Worm (Caenorhabditis elegans) whole organism, L3 larva: Measurements from ENCODE around the gene Y45G5AM.6.

Experiments used
- aly-2 ChIP-seq: fragments of 150-350 bp; optimal IDR thresholded peaks from 2 replicates; lab custom pipeline; 2014; ENCODE audit warnings: missing biosample characterization, missing genetic modification characterization
- ceh-28 ChIP-seq: fragments of 150-350 bp; optimal IDR thresholded peaks from 2 replicates; lab custom pipeline; 2014; ENCODE audit warnings: missing biosample characterization, missing genetic modification reagents, missing genetic modification characterization
- daf-12 ChIP-seq: fragments of 150-350 bp; optimal IDR thresholded peaks from 2 replicates; lab custom pipeline; 2014; ENCODE audit warnings: missing biosample characterization, missing genetic modification reagents, missing genetic modification characterization
- eor-1 ChIP-seq, 2 experiments: fragments of 150-350 bp; optimal IDR thresholded peaks; 2 replicates each; lab custom pipeline; 2014 to 2018; ENCODE audit warnings: missing biosample characterization in 2 of 2, missing genetic modification characterization in 2 of 2
- fkh-10 ChIP-seq: sonication (generic microtip); optimal IDR thresholded peaks from 2 replicates; lab custom pipeline; 2017; ENCODE audit warnings: missing biosample characterization, missing genetic modification reagents, missing genetic modification characterization
- lin-39 ChIP-seq: fragments of 150-350 bp; optimal IDR thresholded peaks from 2 replicates; lab custom pipeline; 2018; ENCODE audit warnings: missing biosample characterization, missing genetic modification reagents, missing genetic modification characterization
- nfya-1 ChIP-seq: sonication (generic microtip); optimal IDR thresholded peaks from 2 replicates; lab custom pipeline; 2017; ENCODE audit warnings: missing genetic modification characterization, mild to moderate bottlenecking, missing compliant biosample characterization, antibody characterized with exemption, moderate library complexity; ENCODE audit not compliant: insufficient read depth
- nhr-11 ChIP-seq: fragments of 150-350 bp; optimal IDR thresholded peaks from 2 replicates; lab custom pipeline; 2014; ENCODE audit warnings: missing biosample characterization, missing genetic modification characterization
- nhr-28 ChIP-seq: fragments of 150-350 bp; optimal IDR thresholded peaks from 2 replicates; lab custom pipeline; 2014; ENCODE audit warnings: missing biosample characterization, missing genetic modification characterization
- nhr-67 ChIP-seq: fragments of 150-350 bp; optimal IDR thresholded peaks from 2 replicates; lab custom pipeline; 2014; ENCODE audit warnings: missing biosample characterization, missing genetic modification characterization
- nhr-76 ChIP-seq: fragments of 150-350 bp; sonication (generic microtip); optimal IDR thresholded peaks from 5 replicates; lab custom pipeline; 2014; ENCODE audit warnings: missing biosample characterization, missing genetic modification characterization
- pqm-1 ChIP-seq: fragments of 150-350 bp; optimal IDR thresholded peaks from 2 replicates; lab custom pipeline; 2017; ENCODE audit warnings: missing biosample characterization, missing genetic modification characterization, inconsistent platforms
- sea-2 ChIP-seq: fragments of 150-350 bp; sonication (generic microtip); optimal IDR thresholded peaks from 4 replicates; lab custom pipeline; 2014; ENCODE audit warnings: missing biosample characterization, missing genetic modification reagents, missing genetic modification characterization
- unc-39 ChIP-seq: sonication (generic microtip); optimal IDR thresholded peaks from 4 replicates; lab custom pipeline; 2017; ENCODE audit warnings: missing biosample characterization, missing genetic modification characterization
- zag-1 ChIP-seq: fragments of 150-350 bp; optimal IDR thresholded peaks from 2 replicates; lab custom pipeline; 2014; ENCODE audit warnings: missing biosample characterization, missing genetic modification characterization
- ztf-4 ChIP-seq: fragments of 150-350 bp; optimal IDR thresholded peaks from 2 replicates; lab custom pipeline; 2014; ENCODE audit warnings: missing biosample characterization, missing genetic modification characterization

Gene Y45G5AM.6

ce11 chrV:4101567-4101966 lies 50.5 kb downstream of the Y45G5AM.6 start, which contains the start of gene srj-40:
Gene srj-40, plus strand, starts transcription at chrV:4101867.
- TF ChIP-seq ztf-4 (tag; lab: Kevin White, UChicago), result no peak
- no peak for TF ChIP-seq unc-39 (tag; lab: Kevin White, UChicago)
- no peak for TF ChIP-seq nhr-28 (tag; lab: Kevin White, UChicago)
- TF ChIP-seq aly-2, result no peak
- TF ChIP-seq nfya-1, result no peak
- no peak for TF ChIP-seq daf-12
- no peak for TF ChIP-seq nhr-76 (tag; lab: Kevin White, UChicago)
- TF ChIP-seq lin-39 (tag; lab: Kevin White, UChicago), result no peak
- no peak for TF ChIP-seq pqm-1
- TF ChIP-seq sea-2 (GFP tag; lab: Kevin White, UChicago), result no peak
- no peak for TF ChIP-seq fkh-10 (GFP tag; lab: Kevin White, UChicago)
- TF ChIP-seq eor-1 (tag; optimal IDR thresholded peaks at IDR 0.05; lab: Kevin White, UChicago), result no peak
- TF ChIP-seq nhr-67 (tag; lab: Kevin White, UChicago), result no peak
- no peak for TF ChIP-seq ceh-28 (tag; lab: Kevin White, UChicago)
- TF ChIP-seq nhr-11 (tag; lab: Kevin White, UChicago), result no peak
- no peak for TF ChIP-seq zag-1 (tag; lab: Kevin White, UChicago)
